Worm (Caenorhabditis elegans) whole organism, L1 larva: Measurements from ENCODE around the gene Y116F11A.6.

Source experiments
- C16A3.4 ChIP-seq: fragments of 150-350 bp; optimal IDR thresholded peaks from 2 replicates; lab custom pipeline; 2014; ENCODE audit warnings: missing biosample characterization, missing genetic modification characterization
- Y116A8C.19 ChIP-seq: sonication (generic microtip); optimal IDR thresholded peaks from 2 replicates; lab custom pipeline; 2016; ENCODE audit warnings: missing compliant biosample characterization, missing genetic modification characterization, borderline replicate concordance
- aha-1 ChIP-seq: fragments of 150-350 bp; optimal IDR thresholded peaks from 2 replicates; lab custom pipeline; 2014; ENCODE audit warnings: missing biosample characterization, missing genetic modification characterization
- alr-1 ChIP-seq: fragments of 200-800 bp; sonication (Bioruptor generic); optimal IDR thresholded peaks from 2 replicates; lab custom pipeline; 2018; ENCODE audit warnings: borderline replicate concordance, mild to moderate bottlenecking, missing genetic modification characterization, missing compliant biosample characterization
- aly-2 ChIP-seq: fragments of 150-350 bp; optimal IDR thresholded peaks from 2 replicates; lab custom pipeline; 2014; ENCODE audit warnings: missing biosample characterization, missing genetic modification characterization
- ama-1 ChIP-seq: fragments of 150-350 bp; optimal IDR thresholded peaks from 2 replicates; lab custom pipeline; 2014
- blmp-1 ChIP-seq: fragments of 150-350 bp; optimal IDR thresholded peaks from 2 replicates; lab custom pipeline; 2014; ENCODE audit warnings: missing biosample characterization, missing genetic modification characterization
- ceh-82 ChIP-seq, 3 experiments: fragments of 150-350 bp in 1 of 3; sonication (generic microtip) in 2 of 3; optimal IDR thresholded peaks; 2 replicates each; lab custom pipeline; 2014 to 2017; ENCODE audit warnings: missing biosample characterization in 3 of 3, missing genetic modification characterization in 3 of 3
- ceh-88 ChIP-seq: fragments of 200-800 bp; sonication (Bioruptor generic); IDR thresholded peaks from 2 replicates; pipeline ENCODE4 v1.3.6; 2022; ENCODE audit warnings: missing genetic modification characterization, missing compliant biosample characterization
- efl-3 ChIP-seq: fragments of 200-800 bp; sonication (Bioruptor generic); optimal IDR thresholded peaks from 2 replicates; lab custom pipeline; 2018; ENCODE audit warnings: mild to moderate bottlenecking, missing genetic modification characterization, missing compliant biosample characterization
- egl-27 ChIP-seq, 2 experiments: fragments of 150-350 bp in 1 of 2; sonication (generic microtip); optimal IDR thresholded peaks; 3 replicates each; lab custom pipeline; 2017 to 2018; ENCODE audit warnings: missing biosample characterization in 2 of 2, missing genetic modification characterization in 2 of 2, missing genetic modification reagents in 2 of 2
- fkh-4 ChIP-seq: sonication (generic microtip); optimal IDR thresholded peaks from 2 replicates; lab custom pipeline; 2016; ENCODE audit warnings: missing compliant biosample characterization, missing genetic modification characterization, borderline replicate concordance
- fkh-8 ChIP-seq: sonication (generic microtip); optimal IDR thresholded peaks from 2 replicates; lab custom pipeline; 2016; ENCODE audit warnings: mild to moderate bottlenecking, missing genetic modification characterization, missing compliant biosample characterization
- hlh-4 ChIP-seq: sonication (generic microtip); optimal IDR thresholded peaks from 2 replicates; lab custom pipeline; 2016; ENCODE audit warnings: mild to moderate bottlenecking, missing genetic modification characterization, missing compliant biosample characterization
- hpl-2 ChIP-seq: fragments of 150-350 bp; optimal IDR thresholded peaks from 2 replicates; lab custom pipeline; 2014; ENCODE audit warnings: missing biosample characterization, missing genetic modification reagents, missing genetic modification characterization
- jun-1 ChIP-seq: fragments of 150-350 bp; optimal IDR thresholded peaks from 2 replicates; lab custom pipeline; 2014; ENCODE audit warnings: missing biosample characterization, missing genetic modification reagents, missing genetic modification characterization
- lin-14 ChIP-seq: fragments of 200-800 bp; sonication (Bioruptor generic); optimal IDR thresholded peaks from 2 replicates; lab custom pipeline; 2018; ENCODE audit warnings: mild to moderate bottlenecking, missing genetic modification characterization, moderate library complexity, missing compliant biosample characterization
- lin-15B ChIP-seq: fragments of 150-350 bp; sonication (generic microtip); optimal IDR thresholded peaks from 3 replicates; lab custom pipeline; 2014; ENCODE audit warnings: missing biosample characterization, missing genetic modification characterization
- lir-3 ChIP-seq: sonication (generic microtip); optimal IDR thresholded peaks from 2 replicates; lab custom pipeline; 2016; ENCODE audit warnings: mild to moderate bottlenecking, missing genetic modification characterization, moderate library complexity, missing compliant biosample characterization; ENCODE audit not compliant: poor library complexity
- mep-1 ChIP-seq: fragments of 150-350 bp; optimal IDR thresholded peaks from 2 replicates; lab custom pipeline; 2014; ENCODE audit warnings: missing biosample characterization, missing genetic modification characterization
- nhr-11 ChIP-seq: fragments of 150-350 bp; optimal IDR thresholded peaks from 2 replicates; lab custom pipeline; 2014; ENCODE audit warnings: missing biosample characterization, missing genetic modification characterization
- nhr-12 ChIP-seq: sonication (generic microtip); optimal IDR thresholded peaks from 2 replicates; lab custom pipeline; 2017; ENCODE audit warnings: missing biosample characterization, missing genetic modification characterization
- nhr-19 ChIP-seq: fragments of 200-800 bp; sonication (Bioruptor generic); conservative IDR thresholded peaks from 2 replicates; pipeline ENCODE4 v1.3.6; 2022; ENCODE audit warnings: missing genetic modification characterization, missing compliant biosample characterization
- nhr-20 ChIP-seq: sonication (generic microtip); optimal IDR thresholded peaks from 2 replicates; lab custom pipeline; 2016; ENCODE audit warnings: mild to moderate bottlenecking, missing genetic modification characterization, missing compliant biosample characterization
- nhr-237 ChIP-seq: fragments of 150-350 bp; optimal IDR thresholded peaks from 2 replicates; lab custom pipeline; 2014; ENCODE audit warnings: missing biosample characterization, missing genetic modification characterization
- nhr-47 ChIP-seq: sonication (generic microtip); optimal IDR thresholded peaks from 2 replicates; lab custom pipeline; 2016; ENCODE audit warnings: mild to moderate bottlenecking, missing genetic modification characterization, moderate library complexity, missing compliant biosample characterization
- nhr-71 ChIP-seq: sonication (generic microtip); optimal IDR thresholded peaks from 2 replicates; lab custom pipeline; 2016; ENCODE audit warnings: mild to moderate bottlenecking, missing genetic modification characterization, moderate library complexity, missing compliant biosample characterization
- nhr-77 ChIP-seq: fragments of 150-350 bp; optimal IDR thresholded peaks from 2 replicates; lab custom pipeline; 2014; ENCODE audit warnings: missing biosample characterization, missing genetic modification characterization
- nhr-90 ChIP-seq: sonication (generic microtip); optimal IDR thresholded peaks from 2 replicates; lab custom pipeline; 2016; ENCODE audit warnings: mild to moderate bottlenecking, missing genetic modification characterization, missing compliant biosample characterization; ENCODE audit not compliant: poor library complexity
- rnt-1 ChIP-seq: sonication (generic microtip); optimal IDR thresholded peaks from 2 replicates; lab custom pipeline; 2016; ENCODE audit warnings: mild to moderate bottlenecking, missing genetic modification characterization, moderate library complexity, missing compliant biosample characterization
- skn-1 ChIP-seq: fragments of 150-350 bp; optimal IDR thresholded peaks from 2 replicates; lab custom pipeline; 2014; ENCODE audit warnings: missing biosample characterization, missing genetic modification characterization
- snpc-4 ChIP-seq: fragments of 150-350 bp; optimal IDR thresholded peaks from 2 replicates; lab custom pipeline; 2014; ENCODE audit warnings: missing biosample characterization, missing genetic modification characterization
- sox-4 ChIP-seq: sonication (generic microtip); optimal IDR thresholded peaks from 2 replicates; lab custom pipeline; 2016; ENCODE audit warnings: missing genetic modification characterization, missing compliant biosample characterization
- sup-37 ChIP-seq: fragments of 200-800 bp; sonication (Bioruptor generic); optimal IDR thresholded peaks from 2 replicates; lab custom pipeline; 2018; ENCODE audit warnings: mild to moderate bottlenecking, missing genetic modification characterization, missing compliant biosample characterization
- tbx-2 ChIP-seq: sonication (generic microtip); optimal IDR thresholded peaks from 2 replicates; lab custom pipeline; 2016; ENCODE audit warnings: missing genetic modification characterization, missing compliant biosample characterization
- unc-130 ChIP-seq: fragments of 150-350 bp; optimal IDR thresholded peaks from 2 replicates; lab custom pipeline; 2017; ENCODE audit warnings: missing biosample characterization, missing genetic modification characterization, inconsistent platforms
- unc-62 ChIP-seq: fragments of 150-350 bp; optimal IDR thresholded peaks from 2 replicates; lab custom pipeline; 2014; ENCODE audit warnings: missing biosample characterization, missing genetic modification reagents, missing genetic modification characterization
- vab-15 ChIP-seq: sonication (generic microtip); optimal IDR thresholded peaks from 2 replicates; lab custom pipeline; 2017; ENCODE audit warnings: missing genotype, mild to moderate bottlenecking, missing genetic modification characterization, missing compliant biosample characterization
- xbp-1 ChIP-seq: sonication (generic microtip); optimal IDR thresholded peaks from 2 replicates; lab custom pipeline; 2016; ENCODE audit warnings: missing genetic modification characterization, missing compliant biosample characterization
- zip-4 ChIP-seq: fragments of 200-800 bp; sonication (Bioruptor generic); optimal IDR thresholded peaks from 2 replicates; lab custom pipeline; 2018; ENCODE audit warnings: mild to moderate bottlenecking, missing genetic modification characterization, moderate library complexity, missing compliant biosample characterization
- ztf-11 ChIP-seq, 2 experiments: sonication (generic microtip); optimal IDR thresholded peaks; 2 replicates each; lab custom pipeline; 2016 to 2017; ENCODE audit warnings: missing genetic modification characterization in 2 of 2, missing biosample characterization in 1 of 2, missing compliant biosample characterization in 1 of 2
- ztf-4 ChIP-seq: fragments of 150-350 bp; optimal IDR thresholded peaks from 2 replicates; lab custom pipeline; 2014; ENCODE audit warnings: missing biosample characterization, missing genetic modification characterization

Y116F11A.6 gene

DNA sequence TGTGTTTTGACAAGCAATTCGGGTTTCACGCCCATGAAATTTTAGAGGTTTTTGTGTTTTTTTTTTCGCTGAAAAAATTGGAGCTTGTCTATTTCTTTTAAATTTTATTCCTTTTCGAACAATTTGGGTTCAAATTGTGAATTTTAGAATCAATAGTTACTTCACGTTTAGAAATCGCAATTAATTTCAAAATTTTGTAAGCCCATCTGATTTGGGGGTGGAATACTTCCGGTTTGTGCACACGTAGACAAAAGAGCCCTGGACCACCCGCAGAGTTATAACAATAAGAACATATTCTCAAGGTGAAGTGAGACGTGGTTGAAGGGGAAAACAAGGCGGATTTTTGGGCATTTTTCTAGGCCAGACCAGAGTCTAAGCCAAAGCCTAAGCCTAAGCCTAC, at the start of gene Y116F11A.6:
Gene Y116F11A.6 (plus strand): TSS at position 301 of the 400 bp plus-strand sequence.
- no peak for TF ChIP-seq aly-2 (tag; lab: Kevin White, UChicago)
- no peak for TF ChIP-seq fkh-8
- TF ChIP-seq sup-37, result no peak
- TF ChIP-seq hlh-4, result no peak
- no peak for TF ChIP-seq sox-4 (tag; lab: Kevin White, UChicago)
- TF ChIP-seq skn-1 (tag; lab: Kevin White, UChicago), result no peak
- TF ChIP-seq mep-1 (tag; lab: Kevin White, UChicago), result no peak
- no peak for TF ChIP-seq nhr-77 (tag; lab: Kevin White, UChicago)
- no peak for TF ChIP-seq egl-27 (tag; optimal IDR thresholded peaks at IDR 0.05; lab: Kevin White, UChicago)
- no peak for TF ChIP-seq nhr-237 (tag; lab: Kevin White, UChicago)
- TF ChIP-seq vab-15, result no peak
- TF ChIP-seq snpc-4, result no peak

ce11 chrV:19669959-19670358, 49.4 kb upstream of the Y116F11A.6 start, which contains the start of gene Y43F8C.11:
Gene Y43F8C.11 (plus strand): TSS chrV:19670259.
- TF ChIP-seq tbx-2 (no peak), ztf-4 (no peak), hpl-2 (GFP tag; lab: Kevin White, UChicago) (no peak)

DNA sequence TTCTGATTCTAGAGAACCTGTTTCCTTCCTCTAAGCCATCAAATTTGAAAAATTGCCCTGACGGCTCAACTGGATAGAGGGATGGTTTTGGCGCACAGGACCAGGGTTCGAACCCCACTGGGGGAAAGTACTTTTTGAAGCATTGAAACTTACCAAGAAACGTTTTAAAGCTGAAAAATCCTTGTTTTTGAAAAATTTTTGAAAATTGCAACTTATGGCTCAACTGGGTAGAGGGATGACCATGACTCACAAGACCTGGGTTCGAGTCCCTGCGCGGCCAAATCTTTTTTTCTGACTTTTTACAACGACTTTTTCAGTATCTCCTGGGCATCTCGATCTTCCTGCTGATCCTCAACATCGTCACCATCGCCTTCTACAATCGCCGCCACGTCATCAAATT, 48.5 kb upstream of the Y116F11A.6 start:
- TF ChIP-seq Y116A8C.19 (tag; lab: Kevin White, UChicago) (no peak), ama-1 (lab: Kevin White, UChicago) (no peak), hpl-2 (GFP tag; lab: Kevin White, UChicago) (no peak), fkh-4 (no peak), ztf-4 (no peak), nhr-20 (tag; lab: Kevin White, UChicago) (no peak), aly-2 (tag; lab: Kevin White, UChicago) (no peak), efl-3 (GFP tag; lab: Kevin White, UChicago) (no peak), alr-1 (tag; lab: Kevin White, UChicago) (no peak), rnt-1 (tag; lab: Kevin White, UChicago) (no peak), unc-62 (GFP tag; lab: Kevin White, UChicago) (no peak), ceh-82 (tag; optimal IDR thresholded peaks at IDR 0.05; lab: Kevin White, UChicago) (no peak), ztf-11 (tag; optimal IDR thresholded peaks at IDR 0.05; lab: Kevin White, UChicago) (no peak), nhr-19 (GFP tag; lab: Robert Waterston, UW) (no peak)
- TF ChIP-seq, all 84 proteins: peak for 0

ce11 chrV:19671816-19672215, 47.5 kb upstream of the Y116F11A.6 start:
- TF ChIP-seq C16A3.4 (tag; lab: Kevin White, UChicago) (no peak), jun-1 (no peak), lin-14 (GFP tag; lab: Kevin White, UChicago) (no peak), fkh-8 (no peak), ceh-88 (GFP tag; lab: Robert Waterston, UW) (no peak), nhr-90 (tag; lab: Kevin White, UChicago) (no peak), lir-3 (no peak), lin-15B (tag; lab: Kevin White, UChicago) (no peak), xbp-1 (tag; lab: Kevin White, UChicago) (no peak), zip-4 (GFP tag; lab: Kevin White, UChicago) (no peak), blmp-1 (no peak), nhr-11 (tag; lab: Kevin White, UChicago) (no peak), nhr-12 (tag; lab: Kevin White, UChicago) (no peak), rnt-1 (tag; lab: Kevin White, UChicago) (no peak), nhr-47 (tag; lab: Kevin White, UChicago) (no peak), nhr-71 (tag; lab: Kevin White, UChicago) (no peak), unc-130 (tag; lab: Kevin White, UChicago) (no peak), skn-1 (tag; lab: Kevin White, UChicago) (no peak), aha-1 (tag; lab: Kevin White, UChicago) (no peak), hpl-2 (GFP tag; lab: Kevin White, UChicago) (no peak)
- TF ChIP-seq, all 84 proteins: peak for 0
